Fruit fly (Drosophila melanogaster): Measurements from ENCODE around the gene wls.

The wls gene

dm6 chr3L:11119396-11119900 is 50.0 kb downstream of the wls start:
- TF ChIP-seq CG11617 (GFP tag; optimal IDR thresholded peaks at IDR 0.05) (no peak), CG14711 (tag; optimal IDR thresholded peaks at IDR 0.05) (peak; percentile 77), CG1620 (GFP tag; optimal IDR thresholded peaks at IDR 0.05) (peak; percentile 20), tj (GFP tag; optimal IDR thresholded peaks at IDR 0.05) (no peak), Mnt (GFP tag; optimal IDR thresholded peaks at IDR 0.05) (peak; percentile 7), Hr96 (GFP tag; optimal IDR thresholded peaks at IDR 0.05) (no peak), CG33017 (tag; optimal IDR thresholded peaks at IDR 0.05) (no peak), pad (GFP tag; optimal IDR thresholded peaks at IDR 0.05) (peak; percentile 10), toe (GFP tag; optimal IDR thresholded peaks at IDR 0.05) (no peak), CG7101 (tag; optimal IDR thresholded peaks at IDR 0.05) (no peak), CG12768 (GFP tag; optimal IDR thresholded peaks at IDR 0.05) (peak; percentile 15), cnc (optimal IDR thresholded peaks at IDR 0.05) (no peak), CG7045 (GFP tag; optimal IDR thresholded peaks at IDR 0.05) (peak; percentile 1), Crg-1 (GFP tag; optimal IDR thresholded peaks at IDR 0.05) (peak; percentile 56), CG5204 (GFP tag; optimal IDR thresholded peaks at IDR 0.05) (no peak)

DNA sequence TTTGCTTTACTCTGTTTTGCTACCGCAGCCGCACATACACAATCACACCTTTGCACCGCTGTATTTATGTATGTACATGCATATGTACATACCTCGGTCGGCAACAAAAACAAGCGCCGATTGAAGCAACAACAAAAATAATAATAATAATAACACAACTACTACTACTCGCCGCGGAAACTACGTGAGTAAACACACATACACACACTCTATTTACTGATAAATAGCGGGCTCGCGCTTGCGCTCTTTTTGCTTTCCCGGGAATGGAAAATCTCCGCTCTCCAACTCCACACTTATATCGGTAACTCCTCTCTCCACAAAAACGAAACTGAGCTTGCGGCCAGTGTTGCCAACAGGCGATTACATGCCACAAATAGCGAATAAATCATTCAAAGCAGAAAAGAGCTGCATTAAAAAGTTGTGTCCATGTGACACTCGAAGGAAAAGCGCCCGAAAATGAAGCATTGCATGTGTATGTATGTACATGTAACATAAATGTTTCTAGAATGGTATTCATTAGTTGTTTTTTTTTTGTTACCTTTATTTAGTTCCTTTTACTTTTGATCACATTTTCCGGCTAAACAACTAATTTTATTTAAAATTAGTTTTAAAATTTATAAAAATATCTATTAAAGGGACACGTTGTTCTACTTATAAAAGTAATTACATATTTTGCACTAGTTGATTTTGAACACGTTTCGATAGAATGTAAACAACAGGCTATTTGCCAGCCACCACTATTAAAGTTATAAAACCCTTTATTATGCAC is 50.6 kb downstream of the wls start:
- TF ChIP-seq CG5204 (GFP tag; optimal IDR thresholded peaks at IDR 0.05), result no peak
- TF ChIP-seq ovo (GFP tag; optimal IDR thresholded peaks at IDR 0.05), result peak; percentile 80
- peak; percentile 78 for TF ChIP-seq pad (GFP tag; optimal IDR thresholded peaks at IDR 0.05)
- peak; percentile 34 for TF ChIP-seq Hr96 (GFP tag; optimal IDR thresholded peaks at IDR 0.05)
- TF ChIP-seq toe (GFP tag; optimal IDR thresholded peaks at IDR 0.05), result no peak
- peak; percentile 66 for TF ChIP-seq Crg-1 (GFP tag; optimal IDR thresholded peaks at IDR 0.05)
- peak; percentile 97 for TF ChIP-seq kay (GFP tag; ENCODE audit: borderline replicate concordance)
- peak; percentile 54 for TF ChIP-seq Clk (GFP tag; optimal IDR thresholded peaks at IDR 0.05)
- peak; percentile 40 for TF ChIP-seq tj (GFP tag; optimal IDR thresholded peaks at IDR 0.05)
- TF ChIP-seq CG7045 (GFP tag; optimal IDR thresholded peaks at IDR 0.05), result peak; percentile 48
- no peak for TF ChIP-seq bab1 (GFP tag; optimal IDR thresholded peaks at IDR 0.05)
- TF ChIP-seq CG7101 (tag; optimal IDR thresholded peaks at IDR 0.05), result peak; percentile 70
- TF ChIP-seq CG33017 (tag; optimal IDR thresholded peaks at IDR 0.05), result peak; percentile 19
- peak; percentile 68 for TF ChIP-seq CG12768 (GFP tag; optimal IDR thresholded peaks at IDR 0.05)
- peak; percentile 98 for TF ChIP-seq cic (GFP tag; optimal IDR thresholded peaks at IDR 0.05)
- TF ChIP-seq CG14711 (tag; optimal IDR thresholded peaks at IDR 0.05), result peak; percentile 60
- TF ChIP-seq cnc (optimal IDR thresholded peaks at IDR 0.05), result no peak
- peak; percentile 85 for TF ChIP-seq Mnt (GFP tag; optimal IDR thresholded peaks at IDR 0.05)
- TF ChIP-seq CG11617 (GFP tag; optimal IDR thresholded peaks at IDR 0.05), result no peak
- TF ChIP-seq CG1620 (GFP tag; optimal IDR thresholded peaks at IDR 0.05), result no peak

dm6 chr3L:11117733-11118132 is 51.7 kb downstream of the wls start:
- TF ChIP-seq Crg-1 (GFP tag; optimal IDR thresholded peaks at IDR 0.05) (no peak), tj (GFP tag; optimal IDR thresholded peaks at IDR 0.05) (no peak), cic (GFP tag; optimal IDR thresholded peaks at IDR 0.05) (no peak), CG11617 (GFP tag; optimal IDR thresholded peaks at IDR 0.05) (no peak), bab1 (GFP tag; optimal IDR thresholded peaks at IDR 0.05) (no peak), Clk (GFP tag; optimal IDR thresholded peaks at IDR 0.05) (no peak), Hr96 (GFP tag; optimal IDR thresholded peaks at IDR 0.05) (no peak), CG14711 (tag; optimal IDR thresholded peaks at IDR 0.05) (no peak), CG12768 (GFP tag; optimal IDR thresholded peaks at IDR 0.05) (no peak), ovo (GFP tag; optimal IDR thresholded peaks at IDR 0.05) (no peak), cnc (optimal IDR thresholded peaks at IDR 0.05) (no peak), Mnt (GFP tag; optimal IDR thresholded peaks at IDR 0.05) (no peak), toe (GFP tag; optimal IDR thresholded peaks at IDR 0.05) (no peak), pad (GFP tag; optimal IDR thresholded peaks at IDR 0.05) (no peak), CG1620 (GFP tag; optimal IDR thresholded peaks at IDR 0.05) (no peak), CG33017 (tag; optimal IDR thresholded peaks at IDR 0.05) (no peak), CG7101 (tag; optimal IDR thresholded peaks at IDR 0.05) (no peak), kay (GFP tag; ENCODE audit: borderline replicate concordance) (no peak)
